Fruit fly (Drosophila melanogaster) whole organism, embryonic: ENCODE measurements around the gene KdelR.

Experiments
- BtbVII ChIP-seq: fragments of 200-800 bp; sonication (Bioruptor generic); optimal IDR thresholded peaks from 3 replicates; lab custom pipeline; 2017; ENCODE audit warnings: missing biosample characterization, mild to moderate bottlenecking, missing genetic modification characterization
- CG10267 ChIP-seq: fragments of 200-800 bp; sonication (Bioruptor generic); optimal IDR thresholded peaks from 2 replicates; lab custom pipeline; 2018; ENCODE audit warnings: missing biosample characterization, mild to moderate bottlenecking, missing genetic modification characterization, moderate library complexity
- CG10274 ChIP-seq: fragments of 200-800 bp; sonication (Bioruptor generic); optimal IDR thresholded peaks from 3 replicates; lab custom pipeline; 2017; ENCODE audit warnings: missing biosample characterization, mild to moderate bottlenecking, missing genetic modification characterization
- CG10979 ChIP-seq: fragments of 200-800 bp; sonication (Bioruptor generic); optimal IDR thresholded peaks from 2 replicates; lab custom pipeline; 2018; ENCODE audit warnings: missing biosample characterization, mild to moderate bottlenecking, missing genetic modification characterization, moderate library complexity
- CG11093 ChIP-seq: fragments of 200-800 bp; sonication (Bioruptor generic); IDR thresholded peaks from 3 replicates; pipeline ENCODE4 v1.3.6; 2022; ENCODE audit warnings: missing biosample characterization, missing genetic modification characterization
- CG11695 ChIP-seq: fragments of 200-800 bp; sonication (Bioruptor generic); IDR thresholded peaks from 3 replicates; pipeline ENCODE4 v1.3.6; 2022; ENCODE audit warnings: missing biosample characterization, missing genetic modification characterization
- CG12659 ChIP-seq: fragments of 200-800 bp; sonication (Bioruptor generic); optimal IDR thresholded peaks from 3 replicates; lab custom pipeline; 2017; ENCODE audit warnings: mild to moderate bottlenecking, missing biosample characterization, missing genetic modification reagents, missing genetic modification characterization
- CG13775 ChIP-seq: fragments of 200-800 bp; sonication (Bioruptor generic); optimal IDR thresholded peaks from 3 replicates; lab custom pipeline; 2017; ENCODE audit warnings: missing biosample characterization, mild to moderate bottlenecking, missing genetic modification characterization
- CG14050 ChIP-seq: fragments of 200-800 bp; sonication (Bioruptor generic); IDR thresholded peaks from 3 replicates; pipeline ENCODE4 v1.3.6; 2022; ENCODE audit warnings: missing biosample characterization, missing genetic modification characterization
- CG15073 ChIP-seq: fragments of 200-800 bp; sonication (Bioruptor generic); optimal IDR thresholded peaks from 2 replicates; lab custom pipeline; 2016; ENCODE audit warnings: missing biosample characterization, missing genetic modification characterization
- CG4730 ChIP-seq: fragments of 200-800 bp; sonication (Bioruptor generic); IDR thresholded peaks from 2 replicates; pipeline ENCODE4 v1.3.6; 2022; ENCODE audit warnings: missing biosample characterization, missing genetic modification characterization
- CG6272 ChIP-seq: fragments of 200-800 bp; sonication (Bioruptor generic); IDR thresholded peaks from 2 replicates; pipeline ENCODE4 v1.3.6; 2022; ENCODE audit warnings: missing biosample characterization, missing genetic modification characterization
- CG6813 ChIP-seq: fragments of 200-800 bp; sonication (Bioruptor generic); optimal IDR thresholded peaks from 2 replicates; lab custom pipeline; 2017; ENCODE audit warnings: missing biosample characterization, missing genetic modification characterization, mild to moderate bottlenecking, moderate library complexity, missing genetic modification reagents
- CG7271 ChIP-seq: fragments of 200-800 bp; sonication (Bioruptor generic); optimal IDR thresholded peaks from 2 replicates; lab custom pipeline; 2018; ENCODE audit warnings: missing biosample characterization, mild to moderate bottlenecking, missing genetic modification characterization, moderate library complexity
- CG7963 ChIP-seq: fragments of 200-800 bp; sonication (Bioruptor generic); IDR thresholded peaks from 3 replicates; pipeline ENCODE4 v1.3.6; 2022; ENCODE audit warnings: missing biosample characterization, missing genetic modification characterization; ENCODE audit not compliant: partially characterized antibody
- CG9609 ChIP-seq: fragments of 200-800 bp; sonication (Bioruptor generic); optimal IDR thresholded peaks from 3 replicates; lab custom pipeline; 2016; ENCODE audit warnings: missing biosample characterization, missing genetic modification characterization
- CG9876 ChIP-seq: fragments of 200-800 bp; sonication (Bioruptor generic); optimal IDR thresholded peaks from 2 replicates; lab custom pipeline; 2016; ENCODE audit warnings: missing biosample characterization, missing genetic modification characterization
- CG9932 ChIP-seq: fragments of 200-800 bp; sonication (Bioruptor generic); IDR thresholded peaks from 2 replicates; pipeline ENCODE4 v1.3.6; 2022; ENCODE audit warnings: missing biosample characterization, missing genetic modification characterization
- E2f2 ChIP-seq: fragments of 200-800 bp; sonication (Bioruptor generic); IDR thresholded peaks from 2 replicates; pipeline ENCODE4 v1.3.6; 2022; ENCODE audit warnings: missing biosample characterization, missing genetic modification characterization
- MTF-1 ChIP-seq: fragments of 200-800 bp; sonication (Bioruptor generic); optimal IDR thresholded peaks from 2 replicates; lab custom pipeline; 2018; ENCODE audit warnings: missing biosample characterization, mild to moderate bottlenecking, missing genetic modification characterization, borderline replicate concordance
- Mrtf ChIP-seq: fragments of 200-800 bp; sonication (Bioruptor generic); IDR thresholded peaks from 3 replicates; pipeline ENCODE4 v1.3.6; 2022; ENCODE audit warnings: missing biosample characterization, missing genetic modification characterization
- Myb ChIP-seq: fragments of 200-800 bp; sonication (Bioruptor generic); optimal IDR thresholded peaks from 2 replicates; lab custom pipeline; 2016; ENCODE audit warnings: missing biosample characterization, missing genetic modification characterization
- NK7.1 ChIP-seq: fragments of 200-800 bp; sonication (Bioruptor generic); optimal IDR thresholded peaks from 3 replicates; lab custom pipeline; 2016; ENCODE audit warnings: missing biosample characterization, missing genetic modification characterization
- Optix ChIP-seq: fragments of 200-800 bp; sonication (Bioruptor generic); IDR thresholded peaks from 3 replicates; pipeline ENCODE4 v1.3.6; 2022; ENCODE audit warnings: missing biosample characterization, missing genetic modification characterization
- Rfx ChIP-seq: fragments of 200-800 bp; sonication (Bioruptor generic); IDR thresholded peaks from 2 replicates; pipeline ENCODE4 v1.3.6; 2022; ENCODE audit warnings: missing biosample characterization, missing genetic modification characterization
- Vsx1 ChIP-seq: fragments of 200-800 bp; sonication (Bioruptor generic); optimal IDR thresholded peaks from 2 replicates; lab custom pipeline; 2017; ENCODE audit warnings: missing biosample characterization, mild to moderate bottlenecking, missing genetic modification characterization, missing genetic modification reagents
- abd-A ChIP-seq: fragments of 200-800 bp; sonication (Bioruptor generic); optimal IDR thresholded peaks from 3 replicates; lab custom pipeline; 2019; ENCODE audit warnings: missing biosample characterization, mild to moderate bottlenecking, missing genetic modification characterization, moderate library complexity
- amos ChIP-seq: fragments of 200-800 bp; sonication (Bioruptor generic); IDR thresholded peaks from 2 replicates; pipeline ENCODE4 v1.3.6; 2022; ENCODE audit warnings: missing biosample characterization, missing genetic modification characterization; ENCODE audit not compliant: partially characterized antibody
- dan ChIP-seq: fragments of 200-800 bp; sonication (Bioruptor generic); IDR thresholded peaks from 2 replicates; pipeline ENCODE4 v1.3.6; 2022; ENCODE audit warnings: missing biosample characterization, missing genetic modification characterization
- dati ChIP-seq: fragments of 200-800 bp; sonication (Bioruptor generic); IDR thresholded peaks from 2 replicates; pipeline ENCODE4 v1.3.6; 2022; ENCODE audit warnings: missing biosample characterization, missing genetic modification characterization
- fd3F ChIP-seq: fragments of 200-800 bp; sonication (Bioruptor generic); optimal IDR thresholded peaks from 2 replicates; lab custom pipeline; 2018; ENCODE audit warnings: missing biosample characterization, mild to moderate bottlenecking, missing genetic modification characterization, moderate library complexity
- fd96Cb ChIP-seq: fragments of 200-800 bp; sonication (Bioruptor generic); optimal IDR thresholded peaks from 2 replicates; lab custom pipeline; 2018; ENCODE audit warnings: missing biosample characterization, mild to moderate bottlenecking, missing genetic modification characterization, moderate library complexity
- fru ChIP-seq: fragments of >200 bp; optimal IDR thresholded peaks from 2 replicates; lab custom pipeline; 2017
- gcm ChIP-seq: fragments of 200-800 bp; sonication (Bioruptor generic); optimal IDR thresholded peaks from 2 replicates; lab custom pipeline; 2019; ENCODE audit warnings: missing biosample characterization, mild to moderate bottlenecking, missing genetic modification characterization, moderate library complexity
- grau ChIP-seq: fragments of 200-800 bp; optimal IDR thresholded peaks from 3 replicates; lab custom pipeline; 2019; ENCODE audit warnings: missing biosample characterization, mild to moderate bottlenecking, missing genetic modification characterization, moderate library complexity
- grn ChIP-seq: fragments of 200-800 bp; sonication (Bioruptor generic); optimal IDR thresholded peaks from 3 replicates; lab custom pipeline; 2017; ENCODE audit warnings: missing biosample characterization, missing genetic modification characterization
- gt ChIP-seq: fragments of 200-800 bp; sonication (Bioruptor generic); IDR thresholded peaks from 2 replicates; pipeline ENCODE4 v1.3.6; 2022; ENCODE audit warnings: missing biosample characterization, missing genetic modification characterization
- h ChIP-seq: fragments of >200 bp; optimal IDR thresholded peaks from 2 replicates; lab custom pipeline; 2017
- ham ChIP-seq: fragments of 200-800 bp; sonication (Bioruptor generic); IDR thresholded peaks from 2 replicates; pipeline ENCODE4 v1.3.6; 2022; ENCODE audit warnings: missing biosample characterization, missing genetic modification characterization
- lov ChIP-seq, 2 experiments: fragments of 200-800 bp in 1 of 2; fragments of >200 bp in 1 of 2; sonication (Bioruptor generic) in 1 of 2; IDR thresholded peaks in 1 of 2; optimal IDR thresholded peaks in 1 of 2; 2 replicates in 1 of 2; 3 replicates in 1 of 2; pipeline versions ENCODE4 v1.3.6 to Lab custom; 2017 to 2022; ENCODE audit warnings: missing biosample characterization in 1 of 2, missing genetic modification characterization in 1 of 2
- nerfin-2 ChIP-seq: fragments of 200-800 bp; sonication (Bioruptor generic); IDR thresholded peaks from 2 replicates; pipeline ENCODE4 v1.3.6; 2022; ENCODE audit warnings: missing biosample characterization, missing genetic modification characterization; ENCODE audit not compliant: partially characterized antibody
- p53 ChIP-seq: fragments of 200-800 bp; sonication (Bioruptor generic); optimal IDR thresholded peaks from 2 replicates; lab custom pipeline; 2016; ENCODE audit warnings: missing biosample characterization, missing genetic modification characterization
- pan ChIP-seq, 4 experiments: fragments of >200 bp in 3 of 4; fragments of 200-800 bp in 1 of 4; sonication (Bioruptor generic) in 1 of 4; optimal IDR thresholded peaks in 3 of 4; IDR thresholded peaks in 1 of 4; 2 replicates each; pipeline versions ENCODE4 v1.3.6 to Lab custom; 2017 to 2022; ENCODE audit warnings: missing biosample characterization in 2 of 4, missing genetic modification characterization in 2 of 4, mixed read lengths in 1 of 4
- row ChIP-seq: fragments of 200-800 bp; sonication (Bioruptor generic); IDR thresholded peaks from 3 replicates; pipeline ENCODE4 v1.3.6; 2022; ENCODE audit warnings: missing biosample characterization, missing genetic modification characterization
- schlank ChIP-seq: fragments of 200-800 bp; sonication (Bioruptor generic); optimal IDR thresholded peaks from 2 replicates; lab custom pipeline; 2018; ENCODE audit warnings: missing biosample characterization, mild to moderate bottlenecking, missing genetic modification characterization
- sens-2 ChIP-seq: fragments of 200-800 bp; sonication (Bioruptor generic); IDR thresholded peaks from 2 replicates; pipeline ENCODE4 v1.3.6; 2022; ENCODE audit warnings: missing biosample characterization, missing genetic modification characterization
- sr ChIP-seq: fragments of 200-800 bp; sonication (Bioruptor generic); IDR thresholded peaks from 3 replicates; pipeline ENCODE4 v1.3.6; 2022; ENCODE audit warnings: missing biosample characterization, missing genetic modification characterization
- tgo ChIP-seq: fragments of 200-800 bp; sonication (Bioruptor generic); IDR thresholded peaks from 3 replicates; pipeline ENCODE4 v1.3.6; 2022; ENCODE audit warnings: missing biosample characterization, missing genetic modification characterization
- tio ChIP-seq: fragments of 200-800 bp; sonication (Bioruptor generic); optimal IDR thresholded peaks from 2 replicates; lab custom pipeline; 2017; ENCODE audit warnings: missing biosample characterization, missing genetic modification characterization, inconsistent platforms
- tll ChIP-seq, 2 experiments: fragments of 200-800 bp in 1 of 2; fragments of >200 bp in 1 of 2; sonication (Bioruptor generic) in 1 of 2; optimal IDR thresholded peaks; 2 replicates each; lab custom pipeline; 2017 to 2019; ENCODE audit warnings: missing biosample characterization in 2 of 2, missing genetic modification characterization in 2 of 2, mild to moderate bottlenecking in 1 of 2, moderate library complexity in 1 of 2

Gene KdelR

DNA sequence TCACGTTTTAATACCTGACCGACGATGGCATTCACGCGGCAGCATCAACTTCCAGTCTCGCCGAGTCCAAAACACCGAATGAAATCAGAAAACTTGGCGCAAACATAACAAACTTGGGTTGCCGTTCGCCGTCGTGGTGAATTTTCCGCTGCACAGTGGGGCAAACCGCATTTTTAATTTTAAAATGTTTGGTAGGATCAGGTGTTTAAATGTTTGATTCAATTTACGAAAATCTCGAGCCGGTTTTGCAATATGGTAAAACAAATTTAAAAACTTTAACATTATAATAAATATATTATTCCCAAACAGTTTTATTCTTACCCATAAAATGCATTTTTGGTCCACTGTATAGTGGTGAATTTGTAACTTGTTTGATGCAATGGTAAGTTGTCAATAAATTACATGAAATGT is 47.6 kb downstream of the KdelR start, which contains the start of gene RluA-1 (continued):
- TF ChIP-seq CG7963 (0 out of 3 replicates have a peak, but pooled peaks have one; percentile 48), ham (peak; percentile 96), CG14050 (GFP tag; lab: Robert Waterston, UW) (peak; percentile 99), Rfx (GFP tag; lab: Robert Waterston, UW) (peak; percentile 99), CG4730 (peak; percentile 99), CG15073 (peak; percentile 91), fd96Cb (peak; percentile 99), abd-A (tag; lab: Kevin White, UChicago) (peak; percentile 92), gcm (GFP tag; lab: Kevin White, UChicago) (peak; percentile 100), tio (GFP tag; lab: Kevin White, UChicago) (peak; percentile 98), CG9932 (GFP tag; lab: Robert Waterston, UW) (peak; percentile 90), CG10274 (GFP tag; lab: Kevin White, UChicago) (peak; percentile 92), Vsx1 (GFP tag; lab: Kevin White, UChicago) (peak; percentile 98), lov (optimal IDR thresholded peaks at IDR 0.05; lab: Kevin White, UChicago) (no peak), lov (GFP tag; IDR thresholded peaks at IDR 0.05; lab: Robert Waterston, UW) (peak; percentile 99), gt (peak; percentile 99), CG11093 (GFP tag; lab: Robert Waterston, UW) (peak; percentile 99), CG12659 (GFP tag; lab: Kevin White, UChicago) (peak; percentile 100), dati (GFP tag; lab: Robert Waterston, UW) (peak; percentile 98), grn (GFP tag; lab: Kevin White, UChicago) (peak; percentile 91), CG6272 (GFP tag; lab: Robert Waterston, UW) (peak; percentile 99), tgo (GFP tag; lab: Robert Waterston, UW) (peak; percentile 100), CG9876 (GFP tag; lab: Kevin White, UChicago) (peak; percentile 72), tll (GFP tag; optimal IDR thresholded peaks at IDR 0.05; lab: Kevin White, UChicago) (peak in 1 of 2 experiments; percentile 85), h (lab: Kevin White, UChicago) (no peak), fru (lab: Kevin White, UChicago) (no peak), pan (optimal IDR thresholded peaks at IDR 0.05; lab: Kevin White, UChicago) (no peak), pan (GFP tag; optimal IDR thresholded peaks at IDR 0.05 in 1 of 2, IDR thresholded peaks at IDR 0.05 in 1 of 2) (peak in 1 of 2 experiments; percentile 100), BtbVII (GFP tag; lab: Kevin White, UChicago) (peak; percentile 99), CG6813 (GFP tag; lab: Kevin White, UChicago) (peak; percentile 99), p53 (GFP tag; lab: Kevin White, UChicago) (peak; percentile 64), Mrtf (GFP tag; lab: Robert Waterston, UW) (peak; percentile 99), schlank (tag; lab: Kevin White, UChicago) (peak; percentile 96), fd3F (GFP tag; lab: Kevin White, UChicago) (peak; percentile 99), CG10979 (tag; lab: Kevin White, UChicago) (peak; percentile 99), dan (GFP tag; lab: Robert Waterston, UW) (peak; percentile 97), grau (tag; lab: Kevin White, UChicago) (peak; percentile 99), sens-2 (GFP tag; lab: Robert Waterston, UW) (peak; percentile 98), sr (GFP tag; lab: Robert Waterston, UW) (peak; percentile 91), MTF-1 (GFP tag; lab: Kevin White, UChicago) (peak; percentile 99), amos (GFP tag; lab: Robert Waterston, UW) (peak; percentile 50), CG7271 (tag; lab: Kevin White, UChicago) (peak; percentile 99), NK7.1 (GFP tag; lab: Kevin White, UChicago) (peak; percentile 86), CG10267 (tag; lab: Kevin White, UChicago) (peak; percentile 97), CG11695 (GFP tag; lab: Robert Waterston, UW) (peak; percentile 99), row (GFP tag; lab: Robert Waterston, UW) (peak; percentile 99), E2f2 (GFP tag; lab: Robert Waterston, UW) (peak; percentile 94), Myb (GFP tag; lab: Kevin White, UChicago) (peak; percentile 70), Optix (peak; percentile 99), CG13775 (GFP tag; lab: Kevin White, UChicago) (peak; percentile 99), CG9609 (GFP tag; lab: Kevin White, UChicago) (peak; percentile 92), nerfin-2 (GFP tag; lab: Robert Waterston, UW) (no peak; the same call in none of the 2 replicates)
